Fruit fly (Drosophila melanogaster): Measurements from ENCODE around the gene CG13950.

Gene CG13950

DNA sequence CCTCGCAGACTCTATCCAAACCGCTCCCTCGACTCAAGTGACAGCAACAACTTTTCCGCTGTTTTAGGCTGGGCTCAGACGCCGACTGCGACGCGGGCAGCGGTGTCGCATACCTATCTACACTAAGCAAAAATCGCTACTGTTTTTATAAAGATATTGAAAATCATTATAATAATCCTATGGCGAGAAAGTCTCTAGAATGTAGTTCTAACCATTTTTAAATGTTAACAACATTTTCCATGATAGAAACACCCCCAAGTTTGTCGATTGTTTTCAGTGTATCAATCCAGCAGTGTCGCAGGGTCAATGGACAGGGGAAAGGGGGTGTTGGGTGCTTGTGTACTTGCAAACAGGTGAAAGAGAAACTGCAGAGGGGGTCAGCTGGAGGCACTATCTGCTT, 5.9 kb downstream of the CG13950 start (continued):
- TF ChIP-seq CG2129 (GFP tag; IDR thresholded peaks at IDR 0.05; ENCODE audit: partially characterized antibody): no peak
- TF ChIP-seq CG9215 (GFP tag; IDR thresholded peaks at IDR 0.05): peak; percentile 92
- TF ChIP-seq CG32532 (GFP tag; IDR thresholded peaks at IDR 0.05): peak; percentile 97
- TF ChIP-seq CG17359 (tag; optimal IDR thresholded peaks at IDR 0.05): peak; percentile 98
- TF ChIP-seq trem (tag; optimal IDR thresholded peaks at IDR 0.05): peak; percentile 91
- peak; percentile 79 for TF ChIP-seq CG10321 (GFP tag; IDR thresholded peaks at IDR 0.05)
- TF ChIP-seq CG12391 (tag; optimal IDR thresholded peaks at IDR 0.05): peak; percentile 97
- peak; percentile 95 for TF ChIP-seq sens-2 (GFP tag; IDR thresholded peaks at IDR 0.05)
- peak; percentile 95 for TF ChIP-seq esg (GFP tag; conservative IDR thresholded peaks at IDR 0.05)
- TF ChIP-seq CG43689 (GFP tag; IDR thresholded peaks at IDR 0.05): peak; percentile 91
- TF ChIP-seq Lim3 (GFP tag; IDR thresholded peaks at IDR 0.05): peak; percentile 90
- TF ChIP-seq CG1602 (GFP tag; optimal IDR thresholded peaks at IDR 0.05): peak; percentile 94
- TF ChIP-seq jing (GFP tag; optimal IDR thresholded peaks at IDR 0.05): peak; percentile 94
- TF ChIP-seq CG42726 (GFP tag; IDR thresholded peaks at IDR 0.05; ENCODE audit: partially characterized antibody): no peak
- peak; percentile 88 for TF ChIP-seq Vsx1 (GFP tag; optimal IDR thresholded peaks at IDR 0.05)
- TF ChIP-seq CG30431 (GFP tag; optimal IDR thresholded peaks at IDR 0.05): peak; percentile 94
- TF ChIP-seq CG6654 (GFP tag; optimal IDR thresholded peaks at IDR 0.05): peak; percentile 77
- peak; percentile 89 for TF ChIP-seq run (tag; optimal IDR thresholded peaks at IDR 0.05)
- peak; percentile 97 for TF ChIP-seq Side (GFP tag; optimal IDR thresholded peaks at IDR 0.05)
- peak; percentile 97 for TF ChIP-seq CG4424 (GFP tag; optimal IDR thresholded peaks at IDR 0.05)
- peak; percentile 70 for TF ChIP-seq Sry-δ (GFP tag; optimal IDR thresholded peaks at IDR 0.05)
- TF ChIP-seq CG4854 (GFP tag; optimal IDR thresholded peaks at IDR 0.05): peak; percentile 95
- TF ChIP-seq gcm2 (GFP tag; optimal IDR thresholded peaks at IDR 0.05): peak; percentile 95
- peak; percentile 92 for TF ChIP-seq nau (GFP tag; optimal IDR thresholded peaks at IDR 0.05)
- TF ChIP-seq CG14667 (GFP tag; IDR thresholded peaks at IDR 0.05): peak; percentile 91
- peak; percentile 93 for TF ChIP-seq odd (GFP tag; optimal IDR thresholded peaks at IDR 0.05)
- TF ChIP-seq CG11560 (tag; IDR thresholded peaks at IDR 0.05): peak; percentile 83
- peak; percentile 91 for TF ChIP-seq CG15696 (tag; optimal IDR thresholded peaks at IDR 0.05)
- peak; percentile 7 for TF ChIP-seq hkb (optimal IDR thresholded peaks at IDR 0.05)
- peak; percentile 97 for TF ChIP-seq hkb (GFP tag; IDR thresholded peaks at IDR 0.05)
- peak; percentile 92 for TF ChIP-seq ash1 (GFP tag; optimal IDR thresholded peaks at IDR 0.05)
- TF ChIP-seq kni (GFP tag; optimal IDR thresholded peaks at IDR 0.05): peak; percentile 74
- TF ChIP-seq CG2712 (tag; optimal IDR thresholded peaks at IDR 0.05): peak; percentile 97
- peak; percentile 86 for TF ChIP-seq CG3065 (GFP tag; optimal IDR thresholded peaks at IDR 0.05)
- peak; percentile 97 for TF ChIP-seq gem (tag; optimal IDR thresholded peaks at IDR 0.05)
- TF ChIP-seq ems (GFP tag; optimal IDR thresholded peaks at IDR 0.05): peak; percentile 91
- TF ChIP-seq Sox100B (GFP tag; optimal IDR thresholded peaks at IDR 0.05): peak; percentile 91
- TF ChIP-seq Rx (GFP tag; IDR thresholded peaks at IDR 0.05): peak; percentile 96
- peak; percentile 89 for TF ChIP-seq al (GFP tag; IDR thresholded peaks at IDR 0.05)
- TF ChIP-seq CG13287 (GFP tag; IDR thresholded peaks at IDR 0.05; ENCODE audit: partially characterized antibody): no peak
- peak; percentile 97 for TF ChIP-seq chm (GFP tag; IDR thresholded peaks at IDR 0.05)
- peak; percentile 96 for TF ChIP-seq CG7556 (GFP tag; optimal IDR thresholded peaks at IDR 0.05)
- peak; percentile 84 for TF ChIP-seq Nf-YB (GFP tag; optimal IDR thresholded peaks at IDR 0.05)
- peak; percentile 96 for TF ChIP-seq CG32772 (GFP tag; IDR thresholded peaks at IDR 0.05)
- TF ChIP-seq Hr39 (optimal IDR thresholded peaks at IDR 0.05): no peak
- TF ChIP-seq bab2 (GFP tag; optimal IDR thresholded peaks at IDR 0.05): peak; percentile 96
- peak; percentile 94 for TF ChIP-seq CG13624 (GFP tag; optimal IDR thresholded peaks at IDR 0.05)
- TF ChIP-seq CG15073 (GFP tag; optimal IDR thresholded peaks at IDR 0.05): peak; percentile 78
- TF ChIP-seq CG7839 (tag; optimal IDR thresholded peaks at IDR 0.05): peak; percentile 97
- TF ChIP-seq Rfx (GFP tag; IDR thresholded peaks at IDR 0.05): peak; percentile 98
- TF ChIP-seq mld (GFP tag; IDR thresholded peaks at IDR 0.05; ENCODE audit: partially characterized antibody): no peak
- peak; percentile 96 for TF ChIP-seq mam (GFP tag; optimal IDR thresholded peaks at IDR 0.05)

Measured in whole organism, embryonic.